Fruit fly (Drosophila melanogaster) Kc167 (cell line): ENCODE measurements around the gene ScsbetaG.

Source experiments
- Myc ChIP-seq: fragments of >200 bp; optimal IDR thresholded peaks from 2 replicates; lab custom pipeline; 2017; ENCODE audit warnings: missing external identifiers
- Sin3A ChIP-seq: fragments of >200 bp; optimal IDR thresholded peaks from 2 replicates; lab custom pipeline; 2018; ENCODE audit warnings: missing external identifiers
- h ChIP-seq: fragments of >200 bp; optimal IDR thresholded peaks from 3 replicates; lab custom pipeline; 2018; ENCODE audit warnings: missing external identifiers
- insv ChIP-seq: fragments of >200 bp; optimal IDR thresholded peaks from 3 replicates; lab custom pipeline; 2018; ENCODE audit warnings: missing external identifiers
- psq ChIP-seq: fragments of >200 bp; optimal IDR thresholded peaks from 2 replicates; lab custom pipeline; 2017; ENCODE audit warnings: missing external identifiers
- ttk ChIP-seq: sonication (Bioruptor generic); optimal IDR thresholded peaks from 2 replicates; lab custom pipeline; 2017; ENCODE audit warnings: missing external identifiers

ScsbetaG gene

dm6 chr3L:5594163-5594715 is 30.7 kb upstream of the ScsbetaG start:
- TF ChIP-seq insv (lab: Kevin White, UChicago) (no peak), h (no peak), ttk (no peak), Sin3A (lab: Kevin White, UChicago) (no peak), Myc (lab: Kevin White, UChicago) (no peak), psq (no peak)

dm6 chr3L:5592437-5592836 is 28.9 kb upstream of the ScsbetaG start, which contains the start of gene spo:
spo (minus strand) TSS chr3L:5592571.
- no peak for TF ChIP-seq h
- TF ChIP-seq Sin3A (lab: Kevin White, UChicago), result no peak
- TF ChIP-seq insv (lab: Kevin White, UChicago), result no peak
- no peak for TF ChIP-seq ttk
- no peak for TF ChIP-seq psq
- no peak for TF ChIP-seq Myc (lab: Kevin White, UChicago)

- TF ChIP-seq ttk, result no peak
- no peak for TF ChIP-seq insv (lab: Kevin White, UChicago)
- TF ChIP-seq psq, result no peak
- TF ChIP-seq Sin3A (lab: Kevin White, UChicago), result no peak
- no peak for TF ChIP-seq h
- TF ChIP-seq Myc (lab: Kevin White, UChicago), result no peak
Measured at dm6 chr3L:5583295-5583707, 19.8 kb upstream of the ScsbetaG start.

DNA sequence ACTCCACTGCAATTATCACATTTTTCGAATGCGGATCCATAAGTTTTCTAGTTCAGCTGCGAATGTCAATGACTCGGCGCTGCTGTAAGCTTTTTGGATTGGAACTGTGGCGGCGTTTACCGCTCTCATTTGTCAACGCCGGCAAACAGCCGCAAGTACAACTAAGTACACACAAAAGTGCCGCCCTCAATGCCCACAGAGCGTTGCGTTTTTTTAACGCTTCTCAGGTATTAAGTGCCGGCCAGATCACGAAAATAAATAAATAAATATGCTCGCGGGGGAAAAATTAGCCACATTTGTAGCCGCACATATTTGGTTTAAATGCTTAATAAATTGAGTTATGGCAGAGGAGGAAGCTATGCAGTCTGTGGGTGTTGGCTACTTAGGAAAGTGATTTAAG is 18.1 kb upstream of the ScsbetaG start:
- TF ChIP-seq psq (no peak), Myc (lab: Kevin White, UChicago) (no peak), h (no peak), ttk (no peak), Sin3A (lab: Kevin White, UChicago) (no peak), insv (lab: Kevin White, UChicago) (no peak)

- TF ChIP-seq Myc (lab: Kevin White, UChicago) (no peak), insv (lab: Kevin White, UChicago) (no peak), ttk (no peak), Sin3A (lab: Kevin White, UChicago) (no peak), psq (no peak), h (no peak)
Measured at dm6 chr3L:5580490-5581116, 17.1 kb upstream of the ScsbetaG start.

- TF ChIP-seq Sin3A (lab: Kevin White, UChicago) (no peak), insv (lab: Kevin White, UChicago) (no peak), h (no peak)
Measured at dm6 chr3L:5579762-5580161, 16.3 kb upstream of the ScsbetaG start.

DNA sequence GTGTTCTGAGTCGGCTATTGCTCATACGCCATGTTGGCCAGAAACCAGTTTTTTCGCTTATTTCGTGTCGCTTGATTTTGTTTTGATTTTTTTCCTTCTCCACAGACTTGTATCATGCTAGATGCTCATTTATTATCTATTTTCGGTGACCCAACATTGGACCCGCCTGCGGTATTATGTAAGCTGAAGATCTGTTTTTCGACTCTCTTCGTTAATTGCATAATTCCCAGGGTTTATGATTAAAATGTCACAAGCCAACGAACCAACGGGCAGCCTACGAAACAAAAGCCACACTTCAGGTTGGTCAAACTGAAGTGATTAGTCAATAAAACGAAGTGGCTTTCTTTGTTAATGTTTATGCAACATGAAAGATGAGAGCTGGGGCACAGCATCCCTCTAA is 15.1 kb upstream of the ScsbetaG start:
- no peak for TF ChIP-seq insv (lab: Kevin White, UChicago)
- no peak for TF ChIP-seq ttk
- TF ChIP-seq Myc (lab: Kevin White, UChicago), result no peak
- no peak for TF ChIP-seq h
- TF ChIP-seq Sin3A (lab: Kevin White, UChicago), result no peak
- TF ChIP-seq psq, result no peak

DNA sequence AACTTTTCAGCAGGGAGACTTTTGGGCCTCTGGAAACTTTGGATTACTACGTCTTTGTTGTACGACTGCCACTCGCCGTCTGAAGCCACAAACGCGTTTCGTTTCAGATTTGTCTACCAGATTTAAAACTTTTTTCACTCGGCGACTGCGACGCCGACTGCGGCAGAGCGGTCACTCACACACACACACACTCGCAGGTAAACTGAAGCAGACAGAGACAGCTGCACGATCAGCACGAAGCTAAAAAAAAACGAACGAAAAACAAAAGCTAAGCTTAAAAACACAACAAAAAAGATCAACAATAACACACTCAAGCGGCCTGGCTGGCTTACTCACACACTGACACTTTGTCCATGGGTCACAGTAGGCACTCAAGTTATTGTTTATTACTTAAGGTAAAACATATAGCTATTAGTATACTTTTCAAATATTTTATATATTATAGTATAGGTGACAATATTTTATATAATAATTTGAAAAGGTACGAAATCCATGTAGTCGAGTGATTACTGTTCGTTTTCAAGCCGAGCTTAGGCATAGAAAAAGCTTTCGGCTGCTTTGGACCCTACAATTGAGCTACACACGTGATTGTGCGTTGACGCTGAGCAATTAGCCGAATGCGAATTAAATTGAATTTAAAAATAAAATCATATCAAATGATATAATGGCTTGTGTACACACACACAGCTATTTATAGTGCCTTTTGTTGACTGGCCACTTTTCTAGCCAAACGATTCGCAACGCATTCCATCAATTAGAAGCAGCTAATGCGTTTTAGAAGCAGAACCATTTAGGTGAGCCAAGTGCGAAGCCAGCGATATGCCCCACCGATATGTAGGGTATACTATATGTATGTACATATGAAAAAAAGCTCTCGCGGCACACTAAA is 14.0 kb upstream of the ScsbetaG start, which contains the start of gene Msr-110:
Msr-110 (minus strand) TSS at position 99 of the 889 bp plus-strand sequence.
- TF ChIP-seq ttk (no peak), h (no peak), Myc (lab: Kevin White, UChicago) (no peak), insv (lab: Kevin White, UChicago) (no peak), psq (no peak), Sin3A (lab: Kevin White, UChicago) (no peak)

dm6 chr3L:5576543-5576942 is 13.1 kb upstream of the ScsbetaG start:
- TF ChIP-seq Sin3A (lab: Kevin White, UChicago), result no peak
- TF ChIP-seq Myc (lab: Kevin White, UChicago), result no peak
- no peak for TF ChIP-seq h
- no peak for TF ChIP-seq psq
- no peak for TF ChIP-seq insv (lab: Kevin White, UChicago)
- no peak for TF ChIP-seq ttk

DNA sequence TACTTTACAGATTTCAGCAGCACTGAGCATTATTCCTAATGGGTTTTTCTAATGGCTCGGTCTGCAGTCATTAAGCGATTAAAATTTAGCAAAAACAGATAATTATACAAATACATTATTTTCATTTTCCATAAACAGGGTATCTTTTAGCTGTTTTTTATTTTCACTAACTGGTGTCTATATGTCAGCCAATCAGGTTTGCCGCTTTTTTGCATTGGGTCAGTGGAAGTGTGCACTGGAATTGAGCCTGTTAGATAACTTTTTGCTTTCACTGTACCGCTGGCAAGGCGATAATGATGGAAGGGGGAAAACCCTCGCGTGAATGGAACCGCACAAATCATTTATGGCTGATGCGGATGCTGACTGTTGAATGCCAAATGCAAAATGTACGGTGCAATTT is 12.0 kb upstream of the ScsbetaG start:
- TF ChIP-seq Myc (lab: Kevin White, UChicago) (no peak), insv (lab: Kevin White, UChicago) (no peak), Sin3A (lab: Kevin White, UChicago) (no peak), psq (no peak), h (no peak), ttk (no peak)

- TF ChIP-seq Myc (lab: Kevin White, UChicago), result no peak
Measured at dm6 chr3L:5571051-5571450, 7.6 kb upstream of the ScsbetaG start.

- TF ChIP-seq psq (no peak), ttk (no peak), Sin3A (lab: Kevin White, UChicago) (no peak), Myc (lab: Kevin White, UChicago) (no peak)
Measured at dm6 chr3L:5569724-5570123, 6.2 kb upstream of the ScsbetaG start.

DNA sequence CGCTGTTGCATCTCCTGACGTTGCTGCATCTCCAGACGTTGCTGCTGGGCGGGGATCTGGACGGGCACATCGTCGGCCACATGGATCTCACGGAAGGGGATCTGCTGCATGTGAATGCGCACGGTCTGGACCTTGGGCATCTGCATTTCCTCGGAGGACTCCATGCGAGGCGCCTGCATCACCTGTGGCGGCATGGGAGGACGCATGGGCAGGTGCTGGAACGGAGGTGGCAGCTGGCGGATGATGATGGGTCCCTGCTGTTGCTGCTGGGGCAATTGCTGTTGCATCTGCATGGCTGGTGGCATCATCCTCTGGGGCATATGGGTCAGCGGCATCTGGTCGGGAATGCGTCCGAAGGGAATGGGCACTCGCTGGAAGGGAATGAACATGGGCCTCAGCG is 4.9 kb upstream of the ScsbetaG start:
- TF ChIP-seq insv (lab: Kevin White, UChicago), result no peak
- no peak for TF ChIP-seq ttk
- no peak for TF ChIP-seq psq
- no peak for TF ChIP-seq h
- TF ChIP-seq Myc (lab: Kevin White, UChicago), result no peak
- TF ChIP-seq Sin3A (lab: Kevin White, UChicago), result no peak
